Worm (Caenorhabditis elegans): ENCODE results near the gene alr-1.

Gene alr-1

DNA sequence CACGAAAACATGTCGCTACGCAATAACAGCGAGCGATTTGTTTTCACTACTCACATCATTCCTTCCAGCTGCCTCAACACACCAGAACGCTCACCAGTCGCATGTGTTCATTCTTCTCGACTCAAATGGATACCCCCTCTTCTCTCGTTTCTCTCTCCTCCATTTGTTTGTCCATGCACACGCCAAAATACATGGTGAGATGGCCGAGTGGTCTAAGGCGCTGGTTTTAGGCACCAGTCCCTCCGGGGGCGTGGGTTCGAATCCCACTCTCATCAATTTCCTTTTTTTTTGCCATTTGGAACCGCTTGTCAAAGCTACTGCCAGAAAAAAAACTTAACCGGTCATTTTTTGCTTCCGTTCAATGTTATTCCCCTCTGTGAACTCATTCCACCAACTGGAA lies 29.9 kb downstream of the alr-1 start:
- TF ChIP-seq ztf-23 (GFP tag; IDR thresholded peaks at IDR 0.05) (peak; percentile 86), T22C8.4 (GFP tag; IDR thresholded peaks at IDR 0.05) (peak; percentile 86), tab-1 (GFP tag; IDR thresholded peaks at IDR 0.05) (peak; percentile 90), ztf-29 (GFP tag; IDR thresholded peaks at IDR 0.05) (peak; percentile 79), flt-1 (GFP tag; IDR thresholded peaks at IDR 0.05) (peak; percentile 94), klf-2 (GFP tag; conservative IDR thresholded peaks at IDR 0.05) (peak; percentile 82), med-1 (GFP tag; optimal IDR thresholded peaks at IDR 0.05; ENCODE audit: insufficient read depth) (peak; percentile 35), ref-1 (GFP tag; conservative IDR thresholded peaks at IDR 0.05) (peak; percentile 85), cog-1 (tag; optimal IDR thresholded peaks at IDR 0.05) (peak; percentile 83)

- peak; percentile 69 for TF ChIP-seq ztf-29 (GFP tag; IDR thresholded peaks at IDR 0.05)
- no peak; the same call in none of the 2 replicates for TF ChIP-seq tab-1 (GFP tag; IDR thresholded peaks at IDR 0.05)
- no peak for TF ChIP-seq ref-1 (GFP tag; conservative IDR thresholded peaks at IDR 0.05)
- TF ChIP-seq klf-2 (GFP tag; conservative IDR thresholded peaks at IDR 0.05) = peak; percentile 85
- TF ChIP-seq T22C8.4 (GFP tag; IDR thresholded peaks at IDR 0.05) = peak; percentile 100
- TF ChIP-seq med-1 (GFP tag; optimal IDR thresholded peaks at IDR 0.05; ENCODE audit: insufficient read depth) = peak; percentile 76
- TF ChIP-seq cog-1 (tag; optimal IDR thresholded peaks at IDR 0.05) = peak; percentile 98
- TF ChIP-seq flt-1 (GFP tag; IDR thresholded peaks at IDR 0.05) = peak; percentile 90
- TF ChIP-seq ztf-23 (GFP tag; IDR thresholded peaks at IDR 0.05) = peak; percentile 93
Observed at ce11 chrX:11093985-11094593, 31.3 kb downstream of the alr-1 start.

DNA sequence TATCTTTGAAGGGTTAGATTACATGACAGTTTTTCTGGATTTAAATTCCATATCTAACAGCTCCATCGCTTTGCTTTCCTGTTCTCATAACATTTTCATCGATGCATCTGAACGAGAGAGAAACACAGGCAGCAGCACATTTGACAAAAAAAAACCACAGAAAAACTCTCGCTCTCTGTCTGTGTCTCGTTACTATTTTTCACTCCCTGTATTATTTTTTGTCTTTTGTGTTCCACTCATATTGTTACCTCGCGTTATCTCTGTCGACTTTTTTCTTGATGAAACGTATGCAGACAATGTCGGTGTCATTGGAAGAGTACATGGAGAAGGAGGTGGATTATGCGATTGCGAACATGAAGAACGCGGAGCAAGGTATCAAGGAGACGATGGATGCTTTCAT lies 36.5 kb downstream of the alr-1 start, which contains the start of gene W04G3.11:
W04G3.11 (plus strand) TSS at position 244 of the 400 bp plus-strand sequence.
- no peak for TF ChIP-seq ref-1 (GFP tag; conservative IDR thresholded peaks at IDR 0.05)
- no peak for TF ChIP-seq klf-2 (GFP tag; conservative IDR thresholded peaks at IDR 0.05)
- TF ChIP-seq flt-1 (GFP tag; IDR thresholded peaks at IDR 0.05) = no peak

ce11 chrX:11085162-11085561 lies 40.3 kb downstream of the alr-1 start, which contains the start of gene W04G3.7:
W04G3.7 (minus strand) TSS chrX:11085262.
- TF ChIP-seq ref-1 (GFP tag; conservative IDR thresholded peaks at IDR 0.05) (no peak), med-1 (GFP tag; optimal IDR thresholded peaks at IDR 0.05; ENCODE audit: insufficient read depth) (no peak), cog-1 (tag; optimal IDR thresholded peaks at IDR 0.05) (no peak), tab-1 (GFP tag; IDR thresholded peaks at IDR 0.05) (no peak), klf-2 (GFP tag; conservative IDR thresholded peaks at IDR 0.05) (no peak), flt-1 (GFP tag; IDR thresholded peaks at IDR 0.05) (no peak), ztf-23 (GFP tag; IDR thresholded peaks at IDR 0.05) (no peak), ztf-29 (GFP tag; IDR thresholded peaks at IDR 0.05) (no peak), T22C8.4 (GFP tag; IDR thresholded peaks at IDR 0.05) (no peak)

DNA sequence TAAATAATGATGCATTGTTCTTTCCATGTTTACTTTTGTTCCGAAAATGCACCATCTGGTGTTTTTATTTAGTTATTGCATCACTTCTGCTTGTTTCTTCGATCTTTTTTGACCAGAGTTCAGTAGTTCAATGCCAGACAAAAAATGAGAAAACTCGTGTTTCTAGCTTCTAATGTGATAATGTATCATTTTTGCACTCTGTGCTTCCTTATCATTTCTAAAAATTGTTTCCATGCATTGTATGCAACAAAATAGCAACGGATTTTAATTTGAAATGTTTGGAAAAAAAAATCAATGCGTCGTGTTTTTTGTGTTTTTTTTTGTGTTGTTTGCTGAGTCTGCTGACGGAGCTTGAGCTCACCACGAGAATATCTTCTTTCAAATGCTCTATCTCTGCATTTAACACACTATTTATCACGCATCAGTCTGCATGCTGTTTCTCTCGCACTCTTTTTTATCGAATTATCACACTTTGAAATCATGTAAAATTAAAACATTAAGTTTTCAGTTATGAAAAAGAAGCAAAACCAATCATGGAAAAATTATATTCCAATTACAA lies 45.2 kb downstream of the alr-1 start, which contains the start of gene sulp-7:
sulp-7 (plus strand) TSS at position 509 of the 559 bp plus-strand sequence.
- no peak for TF ChIP-seq tab-1 (GFP tag; IDR thresholded peaks at IDR 0.05)
- TF ChIP-seq T22C8.4 (GFP tag; IDR thresholded peaks at IDR 0.05) = no peak
- TF ChIP-seq flt-1 (GFP tag; IDR thresholded peaks at IDR 0.05) = no peak
- TF ChIP-seq klf-2 (GFP tag; conservative IDR thresholded peaks at IDR 0.05) = no peak
- no peak for TF ChIP-seq cog-1 (tag; optimal IDR thresholded peaks at IDR 0.05)
- TF ChIP-seq ref-1 (GFP tag; conservative IDR thresholded peaks at IDR 0.05) = no peak

DNA sequence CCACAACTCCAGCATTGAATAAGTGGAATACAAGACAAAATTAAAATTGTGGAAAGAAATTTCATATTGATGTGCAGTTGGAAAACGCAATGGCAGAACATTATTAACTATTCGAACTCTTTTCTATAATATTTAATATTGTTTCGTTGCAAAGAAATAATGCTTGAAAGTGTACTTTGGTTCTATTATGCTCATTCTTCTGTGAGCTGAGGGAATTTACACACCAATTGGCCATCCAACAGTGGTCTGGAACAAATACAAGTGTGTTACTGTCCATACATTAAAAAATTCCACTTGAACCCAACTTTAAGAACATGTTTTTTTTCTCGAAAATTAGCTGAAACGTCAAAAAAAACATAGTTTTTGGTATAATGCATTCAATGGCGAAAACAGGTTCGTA lies 45.8 kb downstream of the alr-1 start, which contains the start of gene W04G3.13:
W04G3.13 (minus strand) TSS at position 101 of the 400 bp plus-strand sequence.
- TF ChIP-seq ref-1 (GFP tag; conservative IDR thresholded peaks at IDR 0.05) (no peak), med-1 (GFP tag; optimal IDR thresholded peaks at IDR 0.05; ENCODE audit: insufficient read depth) (no peak), T22C8.4 (GFP tag; IDR thresholded peaks at IDR 0.05) (no peak), cog-1 (tag; optimal IDR thresholded peaks at IDR 0.05) (no peak), tab-1 (GFP tag; IDR thresholded peaks at IDR 0.05) (no peak), ztf-29 (GFP tag; IDR thresholded peaks at IDR 0.05) (no peak), klf-2 (GFP tag; conservative IDR thresholded peaks at IDR 0.05) (no peak), flt-1 (GFP tag; IDR thresholded peaks at IDR 0.05) (no peak), ztf-23 (GFP tag; IDR thresholded peaks at IDR 0.05) (no peak)

DNA sequence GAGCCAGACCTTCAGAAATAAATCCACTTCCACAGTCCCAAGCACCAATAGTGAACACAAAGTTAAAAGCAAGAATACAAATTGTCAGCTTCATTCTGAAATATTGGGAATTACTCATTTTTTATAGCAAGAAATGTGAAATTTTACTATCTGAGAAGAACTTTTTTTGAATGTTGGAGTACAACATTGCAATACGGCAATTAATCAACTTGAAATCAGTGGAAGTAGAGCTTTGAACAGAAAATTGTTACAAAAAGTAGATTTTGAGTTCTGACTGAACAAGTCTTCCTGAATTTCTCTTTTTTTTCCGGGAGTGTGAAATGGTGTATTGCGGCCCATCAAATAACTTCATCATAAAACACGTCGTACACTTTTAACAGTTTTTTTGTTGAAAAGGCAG lies 47.3 kb downstream of the alr-1 start, which contains the start of gene W04G3.10:
W04G3.10 (minus strand) TSS at position 101 of the 400 bp plus-strand sequence.
- TF ChIP-seq flt-1 (GFP tag; IDR thresholded peaks at IDR 0.05) (no peak), med-1 (GFP tag; optimal IDR thresholded peaks at IDR 0.05; ENCODE audit: insufficient read depth) (no peak), ref-1 (GFP tag; conservative IDR thresholded peaks at IDR 0.05) (no peak), T22C8.4 (GFP tag; IDR thresholded peaks at IDR 0.05) (no peak), ztf-23 (GFP tag; IDR thresholded peaks at IDR 0.05) (no peak), klf-2 (GFP tag; conservative IDR thresholded peaks at IDR 0.05) (no peak), tab-1 (GFP tag; IDR thresholded peaks at IDR 0.05) (no peak), cog-1 (tag; optimal IDR thresholded peaks at IDR 0.05) (no peak), ztf-29 (GFP tag; IDR thresholded peaks at IDR 0.05) (no peak)

- TF ChIP-seq ztf-23 (GFP tag; IDR thresholded peaks at IDR 0.05) (no peak), ztf-29 (GFP tag; IDR thresholded peaks at IDR 0.05) (no peak), klf-2 (GFP tag; conservative IDR thresholded peaks at IDR 0.05) (no peak), ref-1 (GFP tag; conservative IDR thresholded peaks at IDR 0.05) (no peak), tab-1 (GFP tag; IDR thresholded peaks at IDR 0.05) (no peak), med-1 (GFP tag; optimal IDR thresholded peaks at IDR 0.05; ENCODE audit: insufficient read depth) (no peak), T22C8.4 (GFP tag; IDR thresholded peaks at IDR 0.05) (no peak), cog-1 (tag; optimal IDR thresholded peaks at IDR 0.05) (no peak), flt-1 (GFP tag; IDR thresholded peaks at IDR 0.05) (no peak)
Observed at ce11 chrX:11076491-11076890, 48.9 kb downstream of the alr-1 start, which contains the start of gene W04G3.12. W04G3.12 (minus strand) TSS chrX:11076801.

ce11 chrX:11073358-11073757 lies 52.1 kb downstream of the alr-1 start, which contains the start of gene W04G3.5:
W04G3.5 (plus strand) TSS chrX:11073658.
- no peak for TF ChIP-seq klf-2 (GFP tag; conservative IDR thresholded peaks at IDR 0.05)
- TF ChIP-seq ztf-29 (GFP tag; IDR thresholded peaks at IDR 0.05) = no peak
- TF ChIP-seq flt-1 (GFP tag; IDR thresholded peaks at IDR 0.05) = no peak
- no peak for TF ChIP-seq ref-1 (GFP tag; conservative IDR thresholded peaks at IDR 0.05)
